Worm (Caenorhabditis elegans): Measurements from ENCODE around the gene try-3.

Gene try-3

DNA sequence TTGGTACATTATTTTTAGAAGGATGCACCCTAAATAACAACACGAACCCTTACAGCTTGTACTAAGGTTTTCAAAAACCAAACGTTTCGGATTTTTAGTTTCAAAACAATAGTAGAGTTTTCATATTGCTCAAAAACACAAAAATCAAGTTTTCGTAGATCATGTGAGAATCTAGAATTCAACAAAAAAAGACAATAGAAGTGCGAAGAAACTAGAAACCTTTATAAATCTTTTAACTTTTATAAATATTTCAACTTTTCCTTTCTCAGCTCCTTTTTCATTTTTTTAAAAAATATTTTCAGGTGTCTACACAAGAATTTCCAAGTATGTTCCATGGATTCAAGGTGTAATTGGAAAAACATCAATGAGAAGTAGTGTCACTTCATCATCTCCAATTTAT, 3.5 kb downstream of the try-3 start, which contains the start of gene best-9:
Gene best-9 (plus strand): TSS at position 301 of the 400 bp plus-strand sequence.
- no peak for TF ChIP-seq sem-4 (tag; optimal IDR thresholded peaks at IDR 0.05)
- no peak for TF ChIP-seq F13H6.1 (tag; optimal IDR thresholded peaks at IDR 0.05)
- no peak for TF ChIP-seq blmp-1 (tag; optimal IDR thresholded peaks at IDR 0.05; ENCODE audit: insufficient read depth)
- TF ChIP-seq nhr-129 (tag; optimal IDR thresholded peaks at IDR 0.05): no peak
- no peak for TF ChIP-seq crh-2 (tag; optimal IDR thresholded peaks at IDR 0.05)
- TF ChIP-seq sma-3 (GFP tag; optimal IDR thresholded peaks at IDR 0.05): no peak
- no peak for TF ChIP-seq lin-13 (GFP tag; optimal IDR thresholded peaks at IDR 0.05)
- no peak for TF ChIP-seq sma-9 (GFP tag; optimal IDR thresholded peaks at IDR 0.05)
- TF ChIP-seq sma-9 (tag; optimal IDR thresholded peaks at IDR 0.05): no peak
- TF ChIP-seq nhr-237 (tag; optimal IDR thresholded peaks at IDR 0.05): no peak
- TF ChIP-seq unc-62 (GFP tag; optimal IDR thresholded peaks at IDR 0.05): no peak
- no peak for TF ChIP-seq nhr-25 (tag; optimal IDR thresholded peaks at IDR 0.05)
- no peak for TF ChIP-seq fos-1 (tag; optimal IDR thresholded peaks at IDR 0.05)
- no peak for TF ChIP-seq ztf-11 (tag; optimal IDR thresholded peaks at IDR 0.05)
- TF ChIP-seq ceh-16 (tag; optimal IDR thresholded peaks at IDR 0.05): no peak
- no peak for TF ChIP-seq ceh-82 (tag; optimal IDR thresholded peaks at IDR 0.05)

DNA sequence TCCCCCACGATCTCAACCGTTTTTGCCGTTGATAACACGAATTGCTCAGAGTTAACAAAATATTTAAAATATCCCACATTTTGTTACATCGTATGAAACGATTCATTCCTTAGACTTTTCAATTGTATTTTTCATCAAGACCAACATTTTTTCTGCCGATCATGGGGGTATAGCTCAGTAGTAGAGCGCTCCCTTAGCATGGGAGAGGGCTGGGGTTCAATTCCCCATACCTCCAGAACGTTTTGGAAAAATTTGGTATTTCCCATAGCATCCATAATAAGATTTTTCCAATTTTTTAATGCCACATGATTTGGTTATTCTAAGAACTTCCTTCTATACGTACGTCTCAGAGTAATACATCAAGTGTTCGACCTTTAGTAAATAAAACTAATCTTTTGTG, 5.1 kb downstream of the try-3 start:
- no peak for TF ChIP-seq nhr-23 (tag; optimal IDR thresholded peaks at IDR 0.05)
- TF ChIP-seq nhr-12 (tag; optimal IDR thresholded peaks at IDR 0.05): no peak
- TF ChIP-seq nhr-237 (tag; optimal IDR thresholded peaks at IDR 0.05): no peak
- TF ChIP-seq ceh-16 (tag; optimal IDR thresholded peaks at IDR 0.05): no peak
- TF ChIP-seq ztf-11 (tag; optimal IDR thresholded peaks at IDR 0.05): no peak
- TF ChIP-seq C34F6.9 (tag; optimal IDR thresholded peaks at IDR 0.05): no peak
- TF ChIP-seq blmp-1 (tag; optimal IDR thresholded peaks at IDR 0.05; ENCODE audit: insufficient read depth): no peak
- no peak for TF ChIP-seq elt-1 (tag; optimal IDR thresholded peaks at IDR 0.05)
- TF ChIP-seq dmd-4 (tag; optimal IDR thresholded peaks at IDR 0.05): no peak
- TF ChIP-seq nhr-21 (tag; optimal IDR thresholded peaks at IDR 0.05): no peak
- TF ChIP-seq mdl-1 (tag; optimal IDR thresholded peaks at IDR 0.05): no peak
- TF ChIP-seq lin-39 (tag; optimal IDR thresholded peaks at IDR 0.05): no peak

DNA sequence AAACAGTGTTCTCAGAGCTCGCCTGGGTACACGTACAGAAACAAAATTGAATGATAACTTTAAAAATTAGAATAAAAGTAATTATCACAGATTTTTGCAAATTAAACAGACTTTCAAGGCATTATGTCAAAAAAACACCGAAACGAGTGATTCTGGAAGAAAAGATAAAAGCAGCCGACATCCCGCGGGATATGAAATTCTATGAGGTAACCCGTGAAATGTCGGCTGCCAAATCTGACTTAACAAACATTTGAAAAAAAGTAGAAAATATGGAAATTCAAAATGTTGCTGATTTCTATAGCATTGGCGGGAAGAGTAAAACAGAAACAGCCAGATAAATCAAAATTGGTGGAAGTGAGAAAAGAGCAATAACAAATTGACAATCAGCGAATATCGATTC, 8.7 kb downstream of the try-3 start:
- TF ChIP-seq nhr-11 (tag; optimal IDR thresholded peaks at IDR 0.05) (no peak), ceh-82 (tag; optimal IDR thresholded peaks at IDR 0.05) (no peak), blmp-1 (tag; optimal IDR thresholded peaks at IDR 0.05; ENCODE audit: insufficient read depth) (no peak), nhr-21 (tag; optimal IDR thresholded peaks at IDR 0.05) (no peak), nhr-12 (tag; optimal IDR thresholded peaks at IDR 0.05) (no peak), nhr-237 (tag; optimal IDR thresholded peaks at IDR 0.05) (no peak), ama-1 (optimal IDR thresholded peaks at IDR 0.05) (no peak), snpc-4 (tag; optimal IDR thresholded peaks at IDR 0.05) (no peak), ztf-1 (GFP tag; conservative IDR thresholded peaks at IDR 0.05) (no peak), fos-1 (tag; optimal IDR thresholded peaks at IDR 0.05) (no peak), mab-5 (tag; optimal IDR thresholded peaks at IDR 0.05) (no peak), unc-62 (GFP tag; optimal IDR thresholded peaks at IDR 0.05) (no peak), elt-3 (tag; optimal IDR thresholded peaks at IDR 0.05) (no peak), nhr-25 (tag; optimal IDR thresholded peaks at IDR 0.05) (no peak), mdl-1 (tag; optimal IDR thresholded peaks at IDR 0.05) (no peak), R02D3.7 (tag; optimal IDR thresholded peaks at IDR 0.05) (no peak)

DNA sequence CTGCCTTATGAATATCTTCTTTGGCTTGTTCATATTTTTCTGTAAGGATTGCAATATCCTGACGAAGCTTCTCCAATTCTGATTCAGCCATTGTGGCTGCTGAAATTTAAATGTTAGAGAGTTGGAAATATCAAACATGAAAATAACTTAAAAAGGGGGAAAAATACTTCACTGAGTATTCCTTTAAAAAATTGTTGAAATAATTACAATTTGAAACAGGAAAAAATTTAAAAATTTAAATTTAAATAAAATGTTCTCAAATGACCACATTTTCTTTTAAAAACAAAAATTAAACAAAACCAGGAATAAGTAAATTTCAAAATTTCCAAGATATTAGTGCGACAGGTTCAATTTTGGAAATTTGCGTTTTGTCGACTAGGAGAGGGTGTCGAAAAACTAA, 15.3 kb downstream of the try-3 start, which contains the start of gene bicd-1:
Gene bicd-1 (minus strand): TSS at position 101 of the 400 bp plus-strand sequence.
- TF ChIP-seq fos-1 (tag; optimal IDR thresholded peaks at IDR 0.05): no peak
- TF ChIP-seq blmp-1 (tag; optimal IDR thresholded peaks at IDR 0.05; ENCODE audit: insufficient read depth): no peak
- no peak for TF ChIP-seq Y55F3AM.14 (GFP tag; optimal IDR thresholded peaks at IDR 0.05)
- TF ChIP-seq lin-13 (GFP tag; optimal IDR thresholded peaks at IDR 0.05): no peak
- no peak for TF ChIP-seq dmd-4 (tag; optimal IDR thresholded peaks at IDR 0.05)
- TF ChIP-seq nhr-77 (tag; optimal IDR thresholded peaks at IDR 0.05): no peak
- TF ChIP-seq unc-55 (GFP tag; optimal IDR thresholded peaks at IDR 0.05): no peak
- no peak for TF ChIP-seq sma-9 (GFP tag; optimal IDR thresholded peaks at IDR 0.05)
- TF ChIP-seq sma-9 (tag; optimal IDR thresholded peaks at IDR 0.05): no peak
- TF ChIP-seq snpc-4 (tag; optimal IDR thresholded peaks at IDR 0.05): no peak
- no peak for TF ChIP-seq mab-5 (tag; optimal IDR thresholded peaks at IDR 0.05)

DNA sequence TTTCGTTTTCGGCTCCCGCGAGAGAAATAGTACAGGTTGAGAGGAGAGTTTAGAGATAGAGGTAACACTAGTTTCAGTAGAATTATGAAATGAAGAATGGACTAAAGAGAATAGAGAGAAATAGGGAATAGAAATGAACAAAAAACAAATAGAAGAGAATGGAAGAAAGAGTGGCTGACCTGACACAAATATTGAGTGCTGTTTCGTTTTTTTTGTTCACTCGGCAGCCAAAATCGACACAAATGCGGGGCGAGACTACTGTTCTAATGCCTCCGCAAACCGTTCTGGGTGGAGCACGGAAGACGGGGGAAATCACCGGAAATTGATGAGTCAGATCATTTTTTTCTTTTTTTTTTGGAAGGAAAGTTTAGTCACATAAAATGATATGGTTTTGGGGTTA, 15.7 kb downstream of the try-3 start:
- no peak for TF ChIP-seq ceh-16 (tag; optimal IDR thresholded peaks at IDR 0.05)
- no peak for TF ChIP-seq snpc-4 (tag; optimal IDR thresholded peaks at IDR 0.05)
- no peak for TF ChIP-seq nhr-6 (tag; optimal IDR thresholded peaks at IDR 0.05)
- TF ChIP-seq R02D3.7 (tag; optimal IDR thresholded peaks at IDR 0.05): no peak
- no peak for TF ChIP-seq ceh-82 (tag; optimal IDR thresholded peaks at IDR 0.05)
- no peak for TF ChIP-seq gmeb-1 (tag; optimal IDR thresholded peaks at IDR 0.05)
- TF ChIP-seq mdl-1 (tag; optimal IDR thresholded peaks at IDR 0.05): no peak
- TF ChIP-seq sem-4 (tag; optimal IDR thresholded peaks at IDR 0.05): no peak
- TF ChIP-seq zag-1 (tag; optimal IDR thresholded peaks at IDR 0.05): no peak
- no peak for TF ChIP-seq mab-5 (tag; optimal IDR thresholded peaks at IDR 0.05)
- no peak for TF ChIP-seq dmd-4 (tag; optimal IDR thresholded peaks at IDR 0.05)
- TF ChIP-seq alr-1 (tag; optimal IDR thresholded peaks at IDR 0.05): no peak

Measured in whole organism, L2 larva.